Worm (Caenorhabditis elegans) whole organism, late embryonic: ENCODE results near the gene F28A10.1.

ENCODE experiments used
- F13H6.1 ChIP-seq: sonication (generic microtip); optimal IDR thresholded peaks from 2 replicates; lab custom pipeline; 2016; ENCODE audit warnings: missing genetic modification characterization, missing compliant biosample characterization
- elt-2 ChIP-seq: sonication (generic microtip); optimal IDR thresholded peaks from 2 replicates; lab custom pipeline; 2016; ENCODE audit warnings: missing genetic modification reagents, missing genetic modification characterization, missing compliant biosample characterization
- nfya-1 ChIP-seq: sonication (generic microtip); optimal IDR thresholded peaks from 2 replicates; lab custom pipeline; 2017; ENCODE audit warnings: missing genetic modification characterization, mild to moderate bottlenecking, missing compliant biosample characterization, antibody characterized with exemption, moderate library complexity
- npax-4 ChIP-seq: sonication (generic microtip); optimal IDR thresholded peaks from 2 replicates; lab custom pipeline; 2016; ENCODE audit warnings: missing genetic modification characterization, missing compliant biosample characterization
- pha-4 ChIP-seq: fragments of 150-350 bp; optimal IDR thresholded peaks from 2 replicates; lab custom pipeline; 2018; ENCODE audit warnings: missing biosample characterization, missing genetic modification reagents, missing genetic modification characterization
- pqm-1 ChIP-seq: sonication (generic microtip); optimal IDR thresholded peaks from 2 replicates; lab custom pipeline; 2016; ENCODE audit warnings: missing genetic modification characterization, missing compliant biosample characterization
- tbx-7 ChIP-seq: sonication (generic microtip); optimal IDR thresholded peaks from 2 replicates; lab custom pipeline; 2016; ENCODE audit warnings: missing genotype, missing genetic modification characterization, missing compliant biosample characterization

- TF ChIP-seq elt-2 (tag; lab: Kevin White, UChicago) (no peak), tbx-7 (tag; lab: Kevin White, UChicago) (no peak), F13H6.1 (no peak), npax-4 (tag; lab: Kevin White, UChicago) (no peak), nfya-1 (tag; lab: Kevin White, UChicago) (no peak), pqm-1 (tag; lab: Kevin White, UChicago) (no peak), pha-4 (tag; lab: Kevin White, UChicago) (no peak)
These were observed 22.6 kb upstream of the F28A10.1 start, which contains the start of gene F46F5.13 for ce11 chrII:803009-803408.
